Fruit fly (Drosophila melanogaster) whole organism, embryonic: ENCODE measurements around the gene CG14628.

Experiments
- Atf3 ChIP-seq: fragments of 200-800 bp; sonication (Bioruptor generic); optimal IDR thresholded peaks from 3 replicates; lab custom pipeline; 2016; ENCODE audit warnings: missing biosample characterization, missing genetic modification characterization
- B-H1 ChIP-seq: fragments of 200-800 bp; sonication (Bioruptor generic); IDR thresholded peaks from 3 replicates; pipeline ENCODE4 v1.3.6; 2022; ENCODE audit warnings: missing biosample characterization, missing genetic modification characterization
- BtbVII ChIP-seq: fragments of 200-800 bp; sonication (Bioruptor generic); optimal IDR thresholded peaks from 3 replicates; lab custom pipeline; 2017; ENCODE audit warnings: missing biosample characterization, mild to moderate bottlenecking, missing genetic modification characterization
- CG1024 ChIP-seq: fragments of 200-800 bp; sonication (Bioruptor generic); IDR thresholded peaks from 2 replicates; pipeline ENCODE4 v1.3.6; 2022; ENCODE audit warnings: missing biosample characterization, missing genetic modification characterization
- CG10274 ChIP-seq: fragments of 200-800 bp; sonication (Bioruptor generic); optimal IDR thresholded peaks from 3 replicates; lab custom pipeline; 2017; ENCODE audit warnings: missing biosample characterization, mild to moderate bottlenecking, missing genetic modification characterization
- CG13624 ChIP-seq: fragments of 200-800 bp; sonication (Bioruptor generic); optimal IDR thresholded peaks from 2 replicates; lab custom pipeline; 2016; ENCODE audit warnings: missing biosample characterization, missing genetic modification characterization
- CG14014 ChIP-seq: fragments of 200-800 bp; sonication (Bioruptor generic); IDR thresholded peaks from 2 replicates; pipeline ENCODE4 v1.3.6; 2022; ENCODE audit warnings: missing biosample characterization, missing genetic modification characterization
- CG14667 ChIP-seq: fragments of 200-800 bp; sonication (Bioruptor generic); IDR thresholded peaks from 2 replicates; pipeline ENCODE4 v1.3.6; 2022; ENCODE audit warnings: missing biosample characterization, missing genetic modification characterization
- CG15601 ChIP-seq: fragments of 200-800 bp; sonication (Bioruptor generic); optimal IDR thresholded peaks from 3 replicates; lab custom pipeline; 2019; ENCODE audit warnings: missing biosample characterization, mild to moderate bottlenecking, missing genetic modification characterization, moderate library complexity
- CG4328 ChIP-seq: fragments of 200-800 bp; sonication (Bioruptor generic); optimal IDR thresholded peaks from 3 replicates; lab custom pipeline; 2017; ENCODE audit warnings: missing biosample characterization, missing genetic modification reagents, missing genetic modification characterization
- CG6254 ChIP-seq: fragments of 200-800 bp; sonication (Bioruptor generic); optimal IDR thresholded peaks from 3 replicates; lab custom pipeline; 2017; ENCODE audit warnings: mild to moderate bottlenecking, missing biosample characterization, missing genetic modification reagents, missing genetic modification characterization
- CG6272 ChIP-seq: fragments of 200-800 bp; sonication (Bioruptor generic); IDR thresholded peaks from 2 replicates; pipeline ENCODE4 v1.3.6; 2022; ENCODE audit warnings: missing biosample characterization, missing genetic modification characterization
- CG6765 ChIP-seq: fragments of 200-800 bp; sonication (Bioruptor generic); optimal IDR thresholded peaks from 3 replicates; lab custom pipeline; 2017; ENCODE audit warnings: missing biosample characterization, mild to moderate bottlenecking, missing genetic modification characterization
- CG7786 ChIP-seq: fragments of 200-800 bp; sonication (Bioruptor generic); optimal IDR thresholded peaks from 2 replicates; lab custom pipeline; 2016; ENCODE audit warnings: missing biosample characterization, missing genetic modification characterization
- CG8290 ChIP-seq, 3 experiments: fragments of 200-800 bp; sonication (Bioruptor generic); optimal IDR thresholded peaks; 2 replicates each; lab custom pipeline; 2016 to 2019; ENCODE audit warnings: missing biosample characterization in 3 of 3, missing genetic modification characterization in 3 of 3, mild to moderate bottlenecking in 2 of 3, moderate library complexity in 1 of 3
- CG9609 ChIP-seq: fragments of 200-800 bp; sonication (Bioruptor generic); optimal IDR thresholded peaks from 3 replicates; lab custom pipeline; 2016; ENCODE audit warnings: missing biosample characterization, missing genetic modification characterization
- CG9876 ChIP-seq: fragments of 200-800 bp; sonication (Bioruptor generic); optimal IDR thresholded peaks from 2 replicates; lab custom pipeline; 2016; ENCODE audit warnings: missing biosample characterization, missing genetic modification characterization
- CG9932 ChIP-seq: fragments of 200-800 bp; sonication (Bioruptor generic); IDR thresholded peaks from 2 replicates; pipeline ENCODE4 v1.3.6; 2022; ENCODE audit warnings: missing biosample characterization, missing genetic modification characterization
- Dfd ChIP-seq, 2 experiments: fragments of >200 bp; optimal IDR thresholded peaks; 2 replicates each; lab custom pipeline; 2017; ENCODE audit warnings: missing biosample characterization in 2 of 2, missing genetic modification characterization in 2 of 2
- Doc3 ChIP-seq: fragments of 200-800 bp; sonication (Bioruptor generic); IDR thresholded peaks from 3 replicates; pipeline ENCODE4 v1.3.6; 2022; ENCODE audit warnings: missing biosample characterization, missing genetic modification characterization; ENCODE audit not compliant: partially characterized antibody
- GATAe ChIP-seq: fragments of 200-800 bp; sonication (Bioruptor generic); conservative IDR thresholded peaks from 2 replicates; pipeline ENCODE4 v1.3.6; 2022; ENCODE audit warnings: missing biosample characterization, missing genetic modification characterization
- Hr3 ChIP-seq: fragments of 200-800 bp; sonication (Bioruptor generic); optimal IDR thresholded peaks from 3 replicates; lab custom pipeline; 2016; ENCODE audit warnings: missing biosample characterization, missing genetic modification characterization
- Jarid2 ChIP-seq: fragments of 200-800 bp; sonication (Bioruptor generic); optimal IDR thresholded peaks from 3 replicates; lab custom pipeline; 2017; ENCODE audit warnings: mild to moderate bottlenecking, missing biosample characterization, missing genetic modification reagents, missing genetic modification characterization
- MBD-R2 ChIP-seq: fragments of 200-800 bp; sonication (Bioruptor generic); IDR thresholded peaks from 2 replicates; pipeline ENCODE4 v1.3.6; 2022; ENCODE audit warnings: missing biosample characterization, missing genetic modification characterization
- NC2β ChIP-seq: fragments of 200-800 bp; sonication (Bioruptor generic); optimal IDR thresholded peaks from 2 replicates; lab custom pipeline; 2016; ENCODE audit warnings: missing biosample characterization, missing genetic modification characterization
- Pdp1 ChIP-seq, 2 experiments: fragments of 200-800 bp; sonication (Bioruptor generic); optimal IDR thresholded peaks; 3 replicates each; lab custom pipeline; 2016; ENCODE audit warnings: missing biosample characterization in 2 of 2, missing genetic modification characterization in 2 of 2, mild to moderate bottlenecking in 1 of 2, moderate library complexity in 1 of 2
- Sox102F ChIP-seq: fragments of 200-800 bp; sonication (Bioruptor generic); optimal IDR thresholded peaks from 2 replicates; lab custom pipeline; 2018; ENCODE audit warnings: missing biosample characterization, mild to moderate bottlenecking, missing genetic modification characterization, moderate library complexity
- Sry-β ChIP-seq: fragments of 200-800 bp; sonication (Bioruptor generic); optimal IDR thresholded peaks from 2 replicates; lab custom pipeline; 2018; ENCODE audit warnings: missing biosample characterization, mild to moderate bottlenecking, missing genetic modification characterization, moderate library complexity
- Sry-δ ChIP-seq: fragments of 200-800 bp; sonication (Bioruptor generic); optimal IDR thresholded peaks from 2 replicates; lab custom pipeline; 2016; ENCODE audit warnings: missing biosample characterization, missing genetic modification characterization
- Stat92E ChIP-seq, 3 experiments: fragments of >200 bp in 2 of 3; fragments of 200-800 bp in 1 of 3; sonication (Bioruptor generic) in 1 of 3; optimal IDR thresholded peaks; 2 replicates each; lab custom pipeline; 2017 to 2019; ENCODE audit warnings: missing biosample characterization in 3 of 3, missing genetic modification characterization in 3 of 3, mild to moderate bottlenecking in 1 of 3, moderate library complexity in 1 of 3
- Trl ChIP-seq, 3 experiments: fragments of >200 bp in 2 of 3; fragments of 200-800 bp in 1 of 3; sonication (Bioruptor generic) in 1 of 3; optimal IDR thresholded peaks; 2 replicates in 1 of 3; 3 replicates in 2 of 3; lab custom pipeline; 2016 to 2017; ENCODE audit warnings: missing biosample characterization in 1 of 3, missing genetic modification characterization in 1 of 3
- Xrp1 ChIP-seq: fragments of 200-800 bp; sonication (Bioruptor generic); IDR thresholded peaks from 2 replicates; pipeline ENCODE4 v1.3.6; 2022; ENCODE audit warnings: missing biosample characterization, missing genetic modification characterization
- aop ChIP-seq: fragments of 200-800 bp; sonication (Bioruptor generic); IDR thresholded peaks from 2 replicates; pipeline ENCODE4 v1.3.6; 2022; ENCODE audit warnings: missing biosample characterization, missing genetic modification characterization
- btn ChIP-seq: fragments of 200-800 bp; sonication (Bioruptor generic); optimal IDR thresholded peaks from 2 replicates; lab custom pipeline; 2016; ENCODE audit warnings: missing biosample characterization, missing genetic modification characterization
- cas ChIP-seq: fragments of 200-800 bp; sonication (Bioruptor generic); IDR thresholded peaks from 2 replicates; pipeline ENCODE4 v1.3.6; 2022; ENCODE audit warnings: missing biosample characterization, missing genetic modification characterization
- chm ChIP-seq: fragments of 200-800 bp; sonication (Bioruptor generic); IDR thresholded peaks from 2 replicates; pipeline ENCODE4 v1.3.6; 2022; ENCODE audit warnings: missing biosample characterization, missing genetic modification characterization
- corto ChIP-seq: fragments of 200-800 bp; sonication (Bioruptor generic); optimal IDR thresholded peaks from 2 replicates; lab custom pipeline; 2016; ENCODE audit warnings: missing biosample characterization, mild to moderate bottlenecking, missing genetic modification characterization, moderate library complexity
- danr ChIP-seq: fragments of 200-800 bp; sonication (Bioruptor generic); IDR thresholded peaks from 2 replicates; pipeline ENCODE4 v1.3.6; 2022; ENCODE audit warnings: missing biosample characterization, missing genetic modification characterization
- eve ChIP-seq, 2 experiments: fragments of >200 bp; optimal IDR thresholded peaks; 2 replicates each; lab custom pipeline; 2017; ENCODE audit warnings: missing biosample characterization in 2 of 2, missing genetic modification characterization in 2 of 2
- gce ChIP-seq: fragments of 200-800 bp; sonication (Bioruptor generic); IDR thresholded peaks from 3 replicates; pipeline ENCODE4 v1.3.6; 2022; ENCODE audit warnings: missing biosample characterization, missing genetic modification characterization
- gfzf ChIP-seq: fragments of 200-800 bp; sonication (Bioruptor generic); optimal IDR thresholded peaks from 2 replicates; lab custom pipeline; 2016; ENCODE audit warnings: missing biosample characterization, mild to moderate bottlenecking, missing genetic modification characterization, moderate library complexity
- lab ChIP-seq: fragments of 200-800 bp; sonication (Bioruptor generic); optimal IDR thresholded peaks from 3 replicates; lab custom pipeline; 2017; ENCODE audit warnings: missing biosample characterization, missing genetic modification characterization, mild to moderate bottlenecking, moderate library complexity, missing genetic modification reagents
- lola ChIP-seq, 3 experiments: fragments of >200 bp in 2 of 3; fragments of 200-800 bp in 1 of 3; sonication (Bioruptor generic) in 1 of 3; optimal IDR thresholded peaks; 2 replicates each; lab custom pipeline; 2017 to 2019; ENCODE audit warnings: missing biosample characterization in 3 of 3, missing genetic modification characterization in 3 of 3, mild to moderate bottlenecking in 1 of 3, moderate library complexity in 1 of 3
- nau ChIP-seq: fragments of 200-800 bp; sonication (Bioruptor generic); optimal IDR thresholded peaks from 3 replicates; lab custom pipeline; 2017; ENCODE audit warnings: missing biosample characterization, mild to moderate bottlenecking, missing genetic modification characterization, missing genetic modification reagents
- oc ChIP-seq: fragments of 200-800 bp; sonication (Bioruptor generic); optimal IDR thresholded peaks from 2 replicates; lab custom pipeline; 2018; ENCODE audit warnings: missing biosample characterization, mild to moderate bottlenecking, missing genetic modification characterization, moderate library complexity
- odd ChIP-seq: fragments of 200-800 bp; sonication (Bioruptor generic); optimal IDR thresholded peaks from 2 replicates; lab custom pipeline; 2017; ENCODE audit warnings: missing biosample characterization, mild to moderate bottlenecking, missing genetic modification characterization
- p53 ChIP-seq: fragments of 200-800 bp; sonication (Bioruptor generic); optimal IDR thresholded peaks from 2 replicates; lab custom pipeline; 2016; ENCODE audit warnings: missing biosample characterization, missing genetic modification characterization
- ro ChIP-seq: fragments of 200-800 bp; sonication (Bioruptor generic); IDR thresholded peaks from 2 replicates; pipeline ENCODE4 v1.3.6; 2022; ENCODE audit warnings: missing biosample characterization, missing genetic modification characterization

Gene CG14628

dm6 chrX:1129575-1130281 is 15.7 kb upstream of the CG14628 start (continued):
- peak; percentile 42 for TF ChIP-seq CG9609 (GFP tag; lab: Kevin White, UChicago)
- no peak for TF ChIP-seq MBD-R2
- 0 out of 2 replicates have a peak, but pooled peaks have one; percentile 13 for TF ChIP-seq aop (GFP tag; lab: Robert Waterston, UW)
- peak; percentile 76 for TF ChIP-seq Xrp1 (GFP tag; lab: Robert Waterston, UW)
- TF ChIP-seq CG8290 (GFP tag; optimal IDR thresholded peaks at IDR 0.05; lab: Kevin White, UChicago) = no peak
- peak in 1 of 2 experiments; percentile 71 for TF ChIP-seq CG8290 (tag; optimal IDR thresholded peaks at IDR 0.05; lab: Kevin White, UChicago)
- no peak for TF ChIP-seq p53 (GFP tag; lab: Kevin White, UChicago)
- TF ChIP-seq corto (GFP tag; lab: Kevin White, UChicago) = no peak
- TF ChIP-seq Atf3 = no peak
- TF ChIP-seq eve (GFP tag; optimal IDR thresholded peaks at IDR 0.05; lab: Kevin White, UChicago) = peak in 1 of 2 experiments; percentile 80
- TF ChIP-seq Sry-δ = no peak
- no peak for TF ChIP-seq CG14014 (GFP tag; lab: Robert Waterston, UW)
- TF ChIP-seq CG13624 (GFP tag; lab: Kevin White, UChicago) = no peak
- no peak for TF ChIP-seq BtbVII
- no peak for TF ChIP-seq btn
- no peak for TF ChIP-seq gce
- peak; percentile 5 for TF ChIP-seq CG9876 (GFP tag; lab: Kevin White, UChicago)
- no peak for TF ChIP-seq Sry-β
- no peak for TF ChIP-seq Stat92E (GFP tag; optimal IDR thresholded peaks at IDR 0.05; lab: Kevin White, UChicago)
- no peak for TF ChIP-seq Dfd (GFP tag; optimal IDR thresholded peaks at IDR 0.05; lab: Kevin White, UChicago)
- peak; percentile 79; the same call in 1 of the 2 replicates for TF ChIP-seq chm (GFP tag; lab: Robert Waterston, UW)
- TF ChIP-seq CG9932 (GFP tag; lab: Robert Waterston, UW) = no peak
- peak in 1 of 3 experiments; percentile 68 for TF ChIP-seq lola (GFP tag; optimal IDR thresholded peaks at IDR 0.05; lab: Kevin White, UChicago)
- TF ChIP-seq NC2β = peak; percentile 37
- no peak for TF ChIP-seq Doc3
- TF ChIP-seq CG14667 (GFP tag; lab: Robert Waterston, UW) = no peak
- no peak for TF ChIP-seq GATAe (GFP tag; lab: Robert Waterston, UW)
- TF ChIP-seq cas (GFP tag; lab: Robert Waterston, UW) = no peak
- 0 out of 2 replicates have a peak, but pooled peaks have one; percentile 27 for TF ChIP-seq CG6272
- no peak for TF ChIP-seq gfzf (GFP tag; lab: Kevin White, UChicago)
- TF ChIP-seq Pdp1 (GFP tag; optimal IDR thresholded peaks at IDR 0.05; lab: Kevin White, UChicago) = peak in 1 of 2 experiments; percentile 35
- TF ChIP-seq CG6765 = no peak
- TF ChIP-seq nau (GFP tag; lab: Kevin White, UChicago) = peak; percentile 37
- TF ChIP-seq CG7786 (GFP tag; lab: Kevin White, UChicago) = no peak
- TF ChIP-seq Hr3 (GFP tag; lab: Kevin White, UChicago) = peak; percentile 34
- TF ChIP-seq CG10274 (GFP tag; lab: Kevin White, UChicago) = no peak
- peak; percentile 24 for TF ChIP-seq odd (GFP tag; lab: Kevin White, UChicago)
- peak; percentile 58 for TF ChIP-seq oc (tag; lab: Kevin White, UChicago)
- peak; percentile 43 for TF ChIP-seq CG1024 (GFP tag; lab: Robert Waterston, UW)
- peak; percentile 47 for TF ChIP-seq CG6254 (GFP tag; lab: Kevin White, UChicago)
- TF ChIP-seq CG15601 (tag; lab: Kevin White, UChicago) = peak; percentile 47
- TF ChIP-seq Sox102F (GFP tag; lab: Kevin White, UChicago) = peak; percentile 82
- no peak for TF ChIP-seq Trl (optimal IDR thresholded peaks at IDR 0.05; lab: Kevin White, UChicago)
- TF ChIP-seq Trl (GFP tag; optimal IDR thresholded peaks at IDR 0.05; lab: Kevin White, UChicago) = peak; percentile 53
- no peak for TF ChIP-seq Jarid2 (GFP tag; lab: Kevin White, UChicago)
- TF ChIP-seq CG4328 (GFP tag; lab: Kevin White, UChicago) = no peak
- peak; percentile 61 for TF ChIP-seq lab (GFP tag; lab: Kevin White, UChicago)
- peak; percentile 34; the same call in 1 of the 2 replicates for TF ChIP-seq danr (GFP tag; lab: Robert Waterston, UW)
- peak; percentile 32; the same call in 1 of the 2 replicates for TF ChIP-seq ro (GFP tag; lab: Robert Waterston, UW)
- peak; percentile 58; the same call in 2 of the 3 replicates for TF ChIP-seq B-H1 (GFP tag; lab: Robert Waterston, UW)
